Worm (Caenorhabditis elegans): Measurements from ENCODE around the gene ins-31.

DNA sequence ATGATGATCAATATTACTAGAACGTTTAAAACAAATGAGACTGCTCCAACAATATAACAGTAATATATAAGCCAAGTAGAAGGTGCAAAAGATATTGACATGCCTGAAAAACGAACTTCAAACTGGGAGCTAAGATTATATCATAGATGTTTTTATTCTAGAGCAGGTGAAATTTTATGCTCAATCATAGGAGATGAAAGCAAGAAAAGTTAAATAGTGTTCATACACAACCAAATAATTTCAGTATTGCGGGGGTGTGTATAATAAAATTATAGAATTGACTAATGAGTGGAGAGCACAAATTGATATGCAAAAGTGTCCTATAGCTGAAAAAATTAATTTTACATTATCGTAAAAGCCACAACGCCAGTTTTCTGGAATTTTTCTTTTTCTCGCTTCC is 32.1 kb downstream of the ins-31 start, which contains the start of gene sri-34:
- TF ChIP-seq lin-13 (GFP tag; optimal IDR thresholded peaks at IDR 0.05) (no peak), nhr-12 (tag; optimal IDR thresholded peaks at IDR 0.05) (no peak), R02D3.7 (tag; optimal IDR thresholded peaks at IDR 0.05) (no peak), ama-1 (optimal IDR thresholded peaks at IDR 0.05) (no peak)
